Fruit fly (Drosophila melanogaster) whole organism, wandering third instar larva: ENCODE results near the gene CG9016.

Experiments used
- Abd-B ChIP-seq: fragments of >200 bp; optimal IDR thresholded peaks from 2 replicates; lab custom pipeline; 2017; ENCODE audit warnings: missing biosample characterization, missing genetic modification characterization
- CG32264 ChIP-seq: fragments of 200-800 bp; sonication (Bioruptor generic); optimal IDR thresholded peaks from 2 replicates; lab custom pipeline; 2016; ENCODE audit warnings: missing biosample characterization, missing genetic modification characterization
- CG9705 ChIP-seq: fragments of 200-800 bp; sonication (Bioruptor generic); optimal IDR thresholded peaks from 2 replicates; lab custom pipeline; 2018; ENCODE audit warnings: missing biosample characterization, mild to moderate bottlenecking, missing genetic modification characterization
- CrebA ChIP-seq: fragments of 200-800 bp; sonication (Bioruptor generic); optimal IDR thresholded peaks from 2 replicates; lab custom pipeline; 2016; ENCODE audit warnings: missing biosample characterization, mild to moderate bottlenecking, missing genetic modification characterization, borderline replicate concordance
- Dfd ChIP-seq: fragments of >200 bp; optimal IDR thresholded peaks from 2 replicates; lab custom pipeline; 2017; ENCODE audit warnings: missing biosample characterization, missing genetic modification characterization
- Dif ChIP-seq: fragments of 200-275, 200-300 bp; sonication (Bioruptor generic); optimal IDR thresholded peaks from 2 replicates; lab custom pipeline; 2018; ENCODE audit warnings: missing biosample characterization, missing genetic modification characterization; ENCODE audit not compliant: partially characterized antibody
- GATAd ChIP-seq: sonication (Bioruptor generic); optimal IDR thresholded peaks from 2 replicates; lab custom pipeline; 2016; ENCODE audit warnings: missing biosample characterization, missing genetic modification characterization
- Hnf4 ChIP-seq: fragments of 200-800 bp; sonication (Bioruptor generic); optimal IDR thresholded peaks from 2 replicates; lab custom pipeline; 2016; ENCODE audit warnings: missing biosample characterization, mild to moderate bottlenecking, missing genetic modification characterization
- Hr78 ChIP-seq: fragments of >200 bp; optimal IDR thresholded peaks from 2 replicates; lab custom pipeline; 2017; ENCODE audit warnings: missing biosample characterization, missing genetic modification characterization
- Hr83 ChIP-seq: fragments of 200-300 bp; sonication (Bioruptor generic); optimal IDR thresholded peaks from 2 replicates; lab custom pipeline; 2016; ENCODE audit warnings: missing biosample characterization, mild to moderate bottlenecking, missing genetic modification characterization, moderate library complexity; ENCODE audit not compliant: poor library complexity, severe bottlenecking
- Jra ChIP-seq: sonication (Bioruptor generic); optimal IDR thresholded peaks from 2 replicates; lab custom pipeline; 2016; ENCODE audit warnings: missing biosample characterization, missing genetic modification characterization
- Mio ChIP-seq: sonication (Bioruptor generic); optimal IDR thresholded peaks from 2 replicates; lab custom pipeline; 2016; ENCODE audit warnings: missing biosample characterization, missing genetic modification characterization
- Myc ChIP-seq: fragments of >200 bp; optimal IDR thresholded peaks from 2 replicates; lab custom pipeline; 2017
- N ChIP-seq: fragments of >200 bp; optimal IDR thresholded peaks from 2 replicates; lab custom pipeline; 2018; ENCODE audit warnings: missing biosample characterization, missing external identifiers, missing genetic modification characterization
- OdsH ChIP-seq: fragments of 200-800 bp; sonication (Bioruptor generic); optimal IDR thresholded peaks from 2 replicates; lab custom pipeline; 2016; ENCODE audit warnings: missing biosample characterization, mild to moderate bottlenecking, missing genetic modification characterization
- Rel ChIP-seq, 2 experiments: fragments of 200-800 bp; sonication (Bioruptor generic) in 1 of 2; optimal IDR thresholded peaks; 2 replicates in 1 of 2; 3 replicates in 1 of 2; lab custom pipeline; 2016 to 2019; ENCODE audit warnings: mild to moderate bottlenecking in 2 of 2, missing biosample characterization in 2 of 2, missing genetic modification characterization in 2 of 2, moderate library complexity in 1 of 2
- Vsx2 ChIP-seq: fragments of 200-300, 225-300 bp; sonication (Bioruptor generic); optimal IDR thresholded peaks from 2 replicates; lab custom pipeline; 2018; ENCODE audit warnings: missing biosample characterization, missing genetic modification characterization; ENCODE audit not compliant: partially characterized antibody
- br ChIP-seq: fragments of 200-800 bp; sonication (Bioruptor generic); optimal IDR thresholded peaks from 2 replicates; lab custom pipeline; 2016; ENCODE audit warnings: missing biosample characterization, missing genetic modification characterization
- brk ChIP-seq: fragments of 200-800 bp; sonication (Bioruptor generic); optimal IDR thresholded peaks from 2 replicates; lab custom pipeline; 2016; ENCODE audit warnings: missing biosample characterization, mild to moderate bottlenecking, missing genetic modification characterization
- dl ChIP-seq, 2 experiments: fragments of 175-275, 200-275 bp in 1 of 2; fragments of 200-275 bp in 1 of 2; sonication (Bioruptor generic); optimal IDR thresholded peaks; lab custom pipeline; 2018; ENCODE audit warnings: mild to moderate bottlenecking in 2 of 2, missing biosample characterization in 2 of 2, missing genetic modification characterization in 2 of 2, moderate library complexity in 2 of 2; ENCODE audit not compliant: partially characterized antibody in 2 of 2, insufficient read depth in 1 of 2
- dmrt93B ChIP-seq: fragments of 200-800 bp; sonication (Bioruptor generic); optimal IDR thresholded peaks from 2 replicates; lab custom pipeline; 2018; ENCODE audit warnings: missing biosample characterization, mild to moderate bottlenecking, missing genetic modification characterization
- ey ChIP-seq: fragments of 200-800 bp; sonication (Bioruptor generic); optimal IDR thresholded peaks from 2 replicates; lab custom pipeline; 2016; ENCODE audit warnings: missing biosample characterization, missing genetic modification characterization
- fru ChIP-seq: fragments of 200-800 bp; sonication (Bioruptor generic); optimal IDR thresholded peaks from 3 replicates; lab custom pipeline; 2016; ENCODE audit warnings: missing biosample characterization, mild to moderate bottlenecking, missing genetic modification characterization
- h ChIP-seq: fragments of 200-800 bp; sonication (Bioruptor generic); optimal IDR thresholded peaks from 3 replicates; lab custom pipeline; 2016; ENCODE audit warnings: missing biosample characterization, mild to moderate bottlenecking, missing genetic modification characterization
- jim ChIP-seq: fragments of 175-275, 200-325 bp; sonication (Bioruptor generic); optimal IDR thresholded peaks from 2 replicates; lab custom pipeline; 2016; ENCODE audit warnings: missing biosample characterization, mild to moderate bottlenecking, missing genetic modification characterization
- lola ChIP-seq: fragments of >200 bp; optimal IDR thresholded peaks from 2 replicates; lab custom pipeline; 2017; ENCODE audit warnings: missing biosample characterization, missing genetic modification characterization
- pan ChIP-seq: fragments of >200 bp; optimal IDR thresholded peaks from 2 replicates; lab custom pipeline; 2017
- psq ChIP-seq: fragments of 200-800 bp; sonication (Bioruptor generic); optimal IDR thresholded peaks from 3 replicates; lab custom pipeline; 2017; ENCODE audit warnings: missing biosample characterization, mild to moderate bottlenecking, missing genetic modification characterization, moderate library complexity
- rgr ChIP-seq: fragments of 200-800 bp; sonication (Bioruptor generic); optimal IDR thresholded peaks from 3 replicates; lab custom pipeline; 2016; ENCODE audit warnings: missing biosample characterization, mild to moderate bottlenecking, missing genetic modification characterization
- sage ChIP-seq: fragments of 200-800 bp; sonication (Bioruptor generic); optimal IDR thresholded peaks from 2 replicates; lab custom pipeline; 2016; ENCODE audit warnings: missing biosample characterization, mild to moderate bottlenecking, missing genetic modification characterization
- sv ChIP-seq: fragments of 200-800 bp; sonication (Bioruptor generic); optimal IDR thresholded peaks from 3 replicates; lab custom pipeline; 2016; ENCODE audit warnings: missing biosample characterization, missing genetic modification characterization
- tai ChIP-seq: sonication (Bioruptor generic); optimal IDR thresholded peaks from 2 replicates; lab custom pipeline; 2016; ENCODE audit warnings: missing biosample characterization, missing genetic modification characterization
- usp ChIP-seq: fragments of >200 bp; optimal IDR thresholded peaks from 2 replicates; lab custom pipeline; 2017; ENCODE audit warnings: missing biosample characterization, missing genetic modification characterization
- woc ChIP-seq: sonication (Bioruptor generic); optimal IDR thresholded peaks from 2 replicates; lab custom pipeline; 2016; ENCODE audit warnings: missing biosample characterization, mild to moderate bottlenecking, missing genetic modification characterization

The CG9016 gene

dm6 chr2L:5894533-5894932 is 28.9 kb downstream of the CG9016 start:
- TF ChIP-seq psq (GFP tag; lab: Kevin White, UChicago) (no peak), jim (GFP tag; lab: Kevin White, UChicago) (no peak), usp (no peak), rgr (GFP tag; lab: Kevin White, UChicago) (no peak), woc (no peak), ey (GFP tag; lab: Kevin White, UChicago) (no peak), dmrt93B (GFP tag; lab: Kevin White, UChicago) (no peak), Hnf4 (no peak), Myc (no peak), sage (GFP tag; lab: Kevin White, UChicago) (no peak), Vsx2 (GFP tag; lab: Kevin White, UChicago) (no peak), N (GFP tag; lab: Kevin White, UChicago) (no peak), tai (GFP tag; lab: Kevin White, UChicago) (no peak), CG32264 (GFP tag; lab: Kevin White, UChicago) (no peak), CrebA (GFP tag; lab: Kevin White, UChicago) (no peak), pan (no peak), Dfd (GFP tag; lab: Kevin White, UChicago) (no peak), Mio (no peak)

DNA sequence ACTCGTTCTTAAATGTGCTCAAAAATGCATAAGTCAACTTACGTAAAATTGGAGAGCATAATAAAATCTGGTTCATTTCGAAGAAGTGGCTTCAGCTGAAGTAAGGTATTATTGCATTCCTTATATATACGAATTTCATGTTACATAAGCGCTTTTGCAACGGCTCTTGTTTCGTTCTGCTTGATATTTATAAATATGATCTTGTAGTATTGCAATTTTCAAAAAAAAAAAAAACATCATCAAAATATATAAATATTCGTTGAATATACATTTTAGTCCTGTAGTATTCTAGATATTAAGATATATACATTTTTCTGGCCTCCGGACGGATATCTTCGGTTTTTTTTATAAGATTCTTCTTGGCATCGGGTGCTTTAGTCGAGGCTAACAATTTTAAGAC is 29.7 kb downstream of the CG9016 start, which contains the start of gene Acp26Aa:
TSS of gene Acp26Aa (minus strand) at position 101 of the 400 bp plus-strand sequence.
- TF ChIP-seq brk (GFP tag; lab: Kevin White, UChicago) (no peak), GATAd (GFP tag; lab: Kevin White, UChicago) (no peak), Abd-B (no peak), Jra (GFP tag; lab: Kevin White, UChicago) (no peak), OdsH (GFP tag; lab: Kevin White, UChicago) (no peak), Myc (no peak), dl (GFP tag; optimal IDR thresholded peaks at IDR 0.05; lab: Kevin White, UChicago; ENCODE audit: insufficient read depth in 1 of 2, partially characterized antibody in 2 of 2) (no peak), h (GFP tag; lab: Kevin White, UChicago) (no peak), woc (no peak), Hr83 (GFP tag; lab: Kevin White, UChicago) (no peak), usp (no peak), jim (GFP tag; lab: Kevin White, UChicago) (no peak), Dif (GFP tag; lab: Kevin White, UChicago) (no peak), lola (no peak), dmrt93B (GFP tag; lab: Kevin White, UChicago) (no peak), br (GFP tag; lab: Kevin White, UChicago) (no peak)

dm6 chr2L:5892762-5893161 is 30.7 kb downstream of the CG9016 start, which contains the start of gene Acp26Ab:
Gene Acp26Ab, minus strand, starts transcription at chr2L:5892862.
- TF ChIP-seq brk (GFP tag; lab: Kevin White, UChicago) (no peak), CG9705 (GFP tag; lab: Kevin White, UChicago) (no peak), Rel (GFP tag; optimal IDR thresholded peaks at IDR 0.05; lab: Kevin White, UChicago) (no peak), Rel (tag; optimal IDR thresholded peaks at IDR 0.05; lab: Kevin White, UChicago) (no peak), Vsx2 (GFP tag; lab: Kevin White, UChicago) (no peak), tai (GFP tag; lab: Kevin White, UChicago) (no peak), GATAd (GFP tag; lab: Kevin White, UChicago) (no peak), sage (GFP tag; lab: Kevin White, UChicago) (no peak), lola (no peak), sv (GFP tag; lab: Kevin White, UChicago) (no peak), ey (GFP tag; lab: Kevin White, UChicago) (no peak), Hr83 (GFP tag; lab: Kevin White, UChicago) (no peak), Dif (GFP tag; lab: Kevin White, UChicago) (no peak), fru (GFP tag; lab: Kevin White, UChicago) (no peak), pan (no peak), OdsH (GFP tag; lab: Kevin White, UChicago) (no peak), Hr78 (GFP tag; lab: Kevin White, UChicago) (no peak), woc (no peak), CG32264 (GFP tag; lab: Kevin White, UChicago) (no peak), Mio (no peak)
